Fruit fly (Drosophila melanogaster): Measurements from ENCODE around the gene Acp63F.

dm6 chr3L:3772284-3772987, 43.7 kb downstream of the Acp63F start:
- TF ChIP-seq CG8478 (optimal IDR thresholded peaks at IDR 0.05) (no peak), CTCF (optimal IDR thresholded peaks at IDR 0.05) (no peak)

Data from S2 (cell line).